Fruit fly (Drosophila melanogaster): ENCODE results near the gene osa.

dm6 chr3R:17670857-17671336, 47.3 kb downstream of the osa start, which contains the start of the genes CG7523 and Mps1:
- no peak for TF ChIP-seq CG34367 (tag; optimal IDR thresholded peaks at IDR 0.05)
- no peak for TF ChIP-seq CG8301 (tag; optimal IDR thresholded peaks at IDR 0.05)
- no peak for TF ChIP-seq CG14655 (GFP tag; optimal IDR thresholded peaks at IDR 0.05)
- TF ChIP-seq fd96Ca (GFP tag; IDR thresholded peaks at IDR 0.05) = no peak
- no peak for TF ChIP-seq CG8159 (tag; optimal IDR thresholded peaks at IDR 0.05)
- no peak for TF ChIP-seq CG12605 (GFP tag; IDR thresholded peaks at IDR 0.05)
- no peak for TF ChIP-seq CG15710 (tag; optimal IDR thresholded peaks at IDR 0.05)
- TF ChIP-seq EcR (GFP tag; optimal IDR thresholded peaks at IDR 0.05) = no peak
- no peak for TF ChIP-seq Pif1A (GFP tag; optimal IDR thresholded peaks at IDR 0.05)
- TF ChIP-seq CG9948 (tag; optimal IDR thresholded peaks at IDR 0.05) = no peak
- no peak; the same call in 2 of the 3 replicates for TF ChIP-seq CG4496 (GFP tag; IDR thresholded peaks at IDR 0.05)
- TF ChIP-seq CG10348 (GFP tag; IDR thresholded peaks at IDR 0.05) = no peak
- no peak for TF ChIP-seq Ets98B (GFP tag; IDR thresholded peaks at IDR 0.05)
- TF ChIP-seq CG32121 (GFP tag; IDR thresholded peaks at IDR 0.05) = no peak

Data from whole organism, pupa.